Fruit fly (Drosophila melanogaster) whole organism, pupa: ENCODE results near the gene CG8292.

Experiments
- CG10348 ChIP-seq: fragments of 200-800 bp; sonication (Bioruptor generic); IDR thresholded peaks from 2 replicates; pipeline ENCODE4 v1.3.6; 2022; ENCODE audit warnings: missing biosample characterization, missing genetic modification characterization
- CG13204 ChIP-seq: fragments of 200-800 bp; sonication (Bioruptor generic); optimal IDR thresholded peaks from 2 replicates; lab custom pipeline; 2018; ENCODE audit warnings: missing biosample characterization, mild to moderate bottlenecking, missing genetic modification characterization, moderate library complexity
- CG14655 ChIP-seq: fragments of 200-800 bp; sonication (Bioruptor generic); optimal IDR thresholded peaks from 3 replicates; lab custom pipeline; 2017; ENCODE audit warnings: mild to moderate bottlenecking, missing biosample characterization, missing genetic modification reagents, missing genetic modification characterization
- CG4496 ChIP-seq: fragments of 200-800 bp; sonication (Bioruptor generic); IDR thresholded peaks from 3 replicates; pipeline ENCODE4 v1.3.6; 2022; ENCODE audit warnings: missing biosample characterization, missing genetic modification characterization
- D1 ChIP-seq: fragments of 200-800 bp; sonication (Bioruptor generic); optimal IDR thresholded peaks from 2 replicates; lab custom pipeline; 2018; ENCODE audit warnings: missing biosample characterization, mild to moderate bottlenecking, missing genetic modification characterization, moderate library complexity
- Ets98B ChIP-seq: fragments of 200-800 bp; sonication (Bioruptor generic); IDR thresholded peaks from 2 replicates; pipeline ENCODE4 v1.3.6; 2022; ENCODE audit warnings: missing biosample characterization, missing genetic modification characterization
- Pif1A ChIP-seq: fragments of 200-800 bp; sonication (Bioruptor generic); optimal IDR thresholded peaks from 3 replicates; lab custom pipeline; 2016; ENCODE audit warnings: missing biosample characterization, missing genetic modification characterization
- fd96Ca ChIP-seq: fragments of 200-800 bp; sonication (Bioruptor generic); IDR thresholded peaks from 3 replicates; pipeline ENCODE4 v1.3.6; 2022; ENCODE audit warnings: missing biosample characterization, missing genetic modification characterization
- gl ChIP-seq: fragments of 200-800 bp; sonication (Bioruptor generic); optimal IDR thresholded peaks from 2 replicates; lab custom pipeline; 2018; ENCODE audit warnings: missing biosample characterization, mild to moderate bottlenecking, missing genetic modification characterization

dm6 chr2L:8241700-8242099, 23.9 kb upstream of the CG8292 start, which contains the start of gene Spn28F:
- TF ChIP-seq CG14655 (GFP tag; lab: Kevin White, UChicago), result no peak
- TF ChIP-seq CG4496 (GFP tag; lab: Robert Waterston, UW), result no peak
- TF ChIP-seq Ets98B (GFP tag; lab: Robert Waterston, UW), result no peak
- TF ChIP-seq Pif1A, result no peak
- no peak for TF ChIP-seq fd96Ca (GFP tag; lab: Robert Waterston, UW)
- no peak for TF ChIP-seq D1 (tag; lab: Kevin White, UChicago)
- TF ChIP-seq CG13204, result no peak
- TF ChIP-seq gl (tag; lab: Kevin White, UChicago), result no peak
- no peak for TF ChIP-seq CG10348
